Fruit fly (Drosophila melanogaster) whole organism, wandering third instar larva: ENCODE results near the gene Sf3b3.
A peak's percentile ranks its signal among the peaks of the same experiment; 100 is the strongest.

Source experiments
- Abd-B ChIP-seq: fragments of >200 bp; optimal IDR thresholded peaks from 2 replicates; lab custom pipeline; 2017; ENCODE audit warnings: missing biosample characterization, missing genetic modification characterization
- CG32264 ChIP-seq: fragments of 200-800 bp; sonication (Bioruptor generic); optimal IDR thresholded peaks from 2 replicates; lab custom pipeline; 2016; ENCODE audit warnings: missing biosample characterization, missing genetic modification characterization
- CG9705 ChIP-seq: fragments of 200-800 bp; sonication (Bioruptor generic); optimal IDR thresholded peaks from 2 replicates; lab custom pipeline; 2018; ENCODE audit warnings: missing biosample characterization, mild to moderate bottlenecking, missing genetic modification characterization
- CrebA ChIP-seq: fragments of 200-800 bp; sonication (Bioruptor generic); optimal IDR thresholded peaks from 2 replicates; lab custom pipeline; 2016; ENCODE audit warnings: missing biosample characterization, mild to moderate bottlenecking, missing genetic modification characterization, borderline replicate concordance
- Dfd ChIP-seq: fragments of >200 bp; optimal IDR thresholded peaks from 2 replicates; lab custom pipeline; 2017; ENCODE audit warnings: missing biosample characterization, missing genetic modification characterization
- Dif ChIP-seq: fragments of 200-275, 200-300 bp; sonication (Bioruptor generic); optimal IDR thresholded peaks from 2 replicates; lab custom pipeline; 2018; ENCODE audit warnings: missing biosample characterization, missing genetic modification characterization; ENCODE audit not compliant: partially characterized antibody
- GATAd ChIP-seq: sonication (Bioruptor generic); optimal IDR thresholded peaks from 2 replicates; lab custom pipeline; 2016; ENCODE audit warnings: missing biosample characterization, missing genetic modification characterization
- HLH106 ChIP-seq: fragments of 200-800 bp; optimal IDR thresholded peaks from 3 replicates; lab custom pipeline; 2019; ENCODE audit warnings: missing biosample characterization, mild to moderate bottlenecking, missing genetic modification characterization, moderate library complexity
- Hnf4 ChIP-seq: fragments of 200-800 bp; sonication (Bioruptor generic); optimal IDR thresholded peaks from 2 replicates; lab custom pipeline; 2016; ENCODE audit warnings: missing biosample characterization, mild to moderate bottlenecking, missing genetic modification characterization
- Hr78 ChIP-seq: fragments of >200 bp; optimal IDR thresholded peaks from 2 replicates; lab custom pipeline; 2017; ENCODE audit warnings: missing biosample characterization, missing genetic modification characterization
- Jra ChIP-seq: sonication (Bioruptor generic); optimal IDR thresholded peaks from 2 replicates; lab custom pipeline; 2016; ENCODE audit warnings: missing biosample characterization, missing genetic modification characterization
- Mio ChIP-seq: sonication (Bioruptor generic); optimal IDR thresholded peaks from 2 replicates; lab custom pipeline; 2016; ENCODE audit warnings: missing biosample characterization, missing genetic modification characterization
- Myc ChIP-seq: fragments of >200 bp; optimal IDR thresholded peaks from 2 replicates; lab custom pipeline; 2017
- N ChIP-seq: fragments of >200 bp; optimal IDR thresholded peaks from 2 replicates; lab custom pipeline; 2018; ENCODE audit warnings: missing biosample characterization, missing external identifiers, missing genetic modification characterization
- OdsH ChIP-seq: fragments of 200-800 bp; sonication (Bioruptor generic); optimal IDR thresholded peaks from 2 replicates; lab custom pipeline; 2016; ENCODE audit warnings: missing biosample characterization, mild to moderate bottlenecking, missing genetic modification characterization
- Rel ChIP-seq, 2 experiments: fragments of 200-800 bp; sonication (Bioruptor generic) in 1 of 2; optimal IDR thresholded peaks; 2 replicates in 1 of 2; 3 replicates in 1 of 2; lab custom pipeline; 2016 to 2019; ENCODE audit warnings: mild to moderate bottlenecking in 2 of 2, missing biosample characterization in 2 of 2, missing genetic modification characterization in 2 of 2, moderate library complexity in 1 of 2
- Sp1 ChIP-seq: fragments of 200-800 bp; sonication (Bioruptor generic); optimal IDR thresholded peaks from 3 replicates; lab custom pipeline; 2019; ENCODE audit warnings: missing biosample characterization, mild to moderate bottlenecking, missing genetic modification characterization, moderate library complexity
- br ChIP-seq: fragments of 200-800 bp; sonication (Bioruptor generic); optimal IDR thresholded peaks from 2 replicates; lab custom pipeline; 2016; ENCODE audit warnings: missing biosample characterization, missing genetic modification characterization
- brk ChIP-seq: fragments of 200-800 bp; sonication (Bioruptor generic); optimal IDR thresholded peaks from 2 replicates; lab custom pipeline; 2016; ENCODE audit warnings: missing biosample characterization, mild to moderate bottlenecking, missing genetic modification characterization
- dl ChIP-seq, 2 experiments: fragments of 175-275, 200-275 bp in 1 of 2; fragments of 200-275 bp in 1 of 2; sonication (Bioruptor generic); optimal IDR thresholded peaks; lab custom pipeline; 2018; ENCODE audit warnings: mild to moderate bottlenecking in 2 of 2, missing biosample characterization in 2 of 2, missing genetic modification characterization in 2 of 2, moderate library complexity in 2 of 2; ENCODE audit not compliant: partially characterized antibody in 2 of 2, insufficient read depth in 1 of 2
- dsf ChIP-seq: sonication (Bioruptor generic); optimal IDR thresholded peaks from 2 replicates; lab custom pipeline; 2016; ENCODE audit warnings: missing biosample characterization, missing genetic modification characterization, borderline replicate concordance
- ey ChIP-seq: fragments of 200-800 bp; sonication (Bioruptor generic); optimal IDR thresholded peaks from 2 replicates; lab custom pipeline; 2016; ENCODE audit warnings: missing biosample characterization, missing genetic modification characterization
- foxo ChIP-seq, 2 experiments: fragments of 200-800 bp; sonication (Bioruptor generic); optimal IDR thresholded peaks; 2 replicates in 1 of 2; 3 replicates in 1 of 2; lab custom pipeline; 2016 to 2017; ENCODE audit warnings: missing biosample characterization in 2 of 2, missing genetic modification characterization in 2 of 2
- fru ChIP-seq: fragments of 200-800 bp; sonication (Bioruptor generic); optimal IDR thresholded peaks from 3 replicates; lab custom pipeline; 2016; ENCODE audit warnings: missing biosample characterization, mild to moderate bottlenecking, missing genetic modification characterization
- h ChIP-seq: fragments of 200-800 bp; sonication (Bioruptor generic); optimal IDR thresholded peaks from 3 replicates; lab custom pipeline; 2016; ENCODE audit warnings: missing biosample characterization, mild to moderate bottlenecking, missing genetic modification characterization
- lola ChIP-seq: fragments of >200 bp; optimal IDR thresholded peaks from 2 replicates; lab custom pipeline; 2017; ENCODE audit warnings: missing biosample characterization, missing genetic modification characterization
- pan ChIP-seq: fragments of >200 bp; optimal IDR thresholded peaks from 2 replicates; lab custom pipeline; 2017
- psq ChIP-seq: fragments of 200-800 bp; sonication (Bioruptor generic); optimal IDR thresholded peaks from 3 replicates; lab custom pipeline; 2017; ENCODE audit warnings: missing biosample characterization, mild to moderate bottlenecking, missing genetic modification characterization, moderate library complexity
- rgr ChIP-seq: fragments of 200-800 bp; sonication (Bioruptor generic); optimal IDR thresholded peaks from 3 replicates; lab custom pipeline; 2016; ENCODE audit warnings: missing biosample characterization, mild to moderate bottlenecking, missing genetic modification characterization
- sage ChIP-seq: fragments of 200-800 bp; sonication (Bioruptor generic); optimal IDR thresholded peaks from 2 replicates; lab custom pipeline; 2016; ENCODE audit warnings: missing biosample characterization, mild to moderate bottlenecking, missing genetic modification characterization
- sv ChIP-seq: fragments of 200-800 bp; sonication (Bioruptor generic); optimal IDR thresholded peaks from 3 replicates; lab custom pipeline; 2016; ENCODE audit warnings: missing biosample characterization, missing genetic modification characterization
- tai ChIP-seq: sonication (Bioruptor generic); optimal IDR thresholded peaks from 2 replicates; lab custom pipeline; 2016; ENCODE audit warnings: missing biosample characterization, missing genetic modification characterization
- usp ChIP-seq: fragments of >200 bp; optimal IDR thresholded peaks from 2 replicates; lab custom pipeline; 2017; ENCODE audit warnings: missing biosample characterization, missing genetic modification characterization
- woc ChIP-seq: sonication (Bioruptor generic); optimal IDR thresholded peaks from 2 replicates; lab custom pipeline; 2016; ENCODE audit warnings: missing biosample characterization, mild to moderate bottlenecking, missing genetic modification characterization

Sf3b3 gene

DNA sequence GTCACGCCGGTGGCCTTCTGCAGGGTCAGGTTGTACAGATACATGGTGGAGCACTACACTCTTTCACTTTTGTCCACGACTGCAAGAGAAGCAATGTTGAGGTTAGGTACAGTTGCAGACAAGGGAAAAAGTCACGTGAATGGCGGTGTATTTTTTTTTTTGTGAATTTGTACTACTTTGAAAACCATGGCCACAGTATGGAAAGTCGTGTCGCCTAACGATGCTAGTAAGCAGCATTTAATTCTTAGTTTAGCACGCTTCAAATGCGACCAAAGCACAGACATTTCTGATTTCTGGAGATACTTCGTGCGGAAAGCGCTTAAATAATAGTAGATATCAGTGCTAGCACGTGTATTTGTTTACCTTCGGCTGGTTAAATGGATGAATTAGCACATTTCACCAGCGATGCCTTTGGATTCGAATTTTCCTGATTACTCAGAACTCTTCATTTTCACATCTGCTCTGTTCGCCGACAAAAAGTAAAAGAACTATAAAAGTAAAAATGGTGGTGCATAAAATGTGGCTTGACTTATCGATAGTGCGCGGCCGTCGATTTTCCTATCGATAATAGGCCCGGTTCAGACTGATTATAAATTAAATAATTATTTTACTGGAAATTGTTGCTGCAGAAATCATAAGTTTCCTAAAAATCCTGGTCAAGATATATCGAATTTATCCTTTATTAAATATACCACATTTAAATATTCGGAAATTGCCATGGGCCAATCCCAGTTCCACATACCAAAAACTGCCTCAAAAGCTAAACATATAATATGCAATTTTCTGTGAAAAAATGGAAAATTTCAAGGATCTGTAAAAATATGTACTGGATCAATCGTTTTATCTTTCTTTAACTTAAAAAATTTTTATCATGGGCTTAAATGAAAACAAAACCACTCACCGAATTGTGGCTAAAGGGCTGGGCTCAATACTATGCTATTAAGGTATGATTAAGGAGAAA is at the start of gene Sf3b3:
Sf3b3 (minus strand) TSS at position 489 of the 961 bp plus-strand sequence.
- peak in 1 of 2 experiments; percentile 25 for TF ChIP-seq foxo (GFP tag; optimal IDR thresholded peaks at IDR 0.05; lab: Kevin White, UChicago)
- TF ChIP-seq N, result no peak
- no peak for TF ChIP-seq lola
- peak; percentile 46 for TF ChIP-seq HLH106 (tag; lab: Kevin White, UChicago)
- TF ChIP-seq OdsH (GFP tag; lab: Kevin White, UChicago), result peak; percentile 5
- peak; percentile 29 for TF ChIP-seq Sp1
- TF ChIP-seq Rel (GFP tag; optimal IDR thresholded peaks at IDR 0.05; lab: Kevin White, UChicago), result no peak
- peak; percentile 28 for TF ChIP-seq Rel (tag; optimal IDR thresholded peaks at IDR 0.05; lab: Kevin White, UChicago)
- TF ChIP-seq Hnf4, result peak; percentile 26
- no peak for TF ChIP-seq fru (GFP tag; lab: Kevin White, UChicago)
- TF ChIP-seq Myc, result peak; percentile 45
- peak; percentile 57 for TF ChIP-seq woc (GFP tag; lab: Kevin White, UChicago)
- no peak for TF ChIP-seq ey (GFP tag; lab: Kevin White, UChicago)
- no peak for TF ChIP-seq Hr78 (GFP tag; lab: Kevin White, UChicago)
- TF ChIP-seq CG9705 (GFP tag; lab: Kevin White, UChicago), result peak; percentile 13

DNA sequence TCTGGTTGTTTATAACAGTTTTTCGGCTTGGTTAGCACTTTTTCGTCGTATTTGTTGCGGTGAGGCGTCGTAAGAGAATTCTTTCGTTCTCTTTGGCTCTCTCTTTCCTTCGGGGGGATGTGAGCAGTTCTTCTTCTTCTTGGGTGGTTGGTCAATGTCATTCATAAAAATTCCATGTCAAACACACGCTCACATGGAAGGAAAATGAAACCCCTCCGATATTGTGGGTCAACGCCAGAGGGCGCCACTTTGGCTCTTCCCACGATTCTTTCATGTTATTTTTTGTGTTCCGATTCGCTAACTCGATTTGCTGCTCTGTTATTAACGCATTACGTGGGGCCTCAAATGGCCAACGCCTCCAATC is 49.7 kb upstream of the Sf3b3 start:
- TF ChIP-seq GATAd (GFP tag; lab: Kevin White, UChicago), result no peak
- TF ChIP-seq tai (GFP tag; lab: Kevin White, UChicago), result no peak
- TF ChIP-seq Abd-B, result no peak

DNA sequence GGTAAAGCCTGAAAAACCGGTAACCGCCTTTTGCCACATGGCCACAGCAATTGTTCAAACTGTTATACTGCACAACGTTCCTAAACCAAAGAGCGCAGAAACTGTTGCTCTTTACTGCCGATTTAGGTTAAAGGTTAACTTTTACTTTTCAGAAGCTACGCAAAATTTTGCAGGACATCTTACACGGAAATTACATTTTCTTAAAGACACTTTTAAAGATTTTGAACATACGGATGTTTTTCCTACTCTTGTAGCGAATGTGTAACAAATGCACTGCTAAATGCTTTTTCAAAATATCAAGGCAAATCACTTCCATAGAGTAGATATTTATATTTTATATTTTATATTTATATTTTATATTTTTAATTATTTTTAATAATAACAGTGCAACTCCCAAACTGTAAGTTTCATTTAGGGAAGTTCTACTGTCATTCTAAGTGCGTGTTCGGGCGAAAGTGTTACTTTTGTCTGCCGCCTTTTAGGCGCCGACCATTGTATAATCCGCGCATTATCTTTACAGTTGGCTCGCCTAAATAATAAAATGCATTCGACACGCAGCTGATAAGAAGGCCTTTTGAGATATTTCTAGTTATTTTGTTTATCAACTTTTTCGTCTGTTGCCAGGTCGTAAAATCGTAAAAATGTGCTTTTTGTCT is 49.2 kb upstream of the Sf3b3 start:
- TF ChIP-seq sv, result no peak
- no peak for TF ChIP-seq CG32264 (GFP tag; lab: Kevin White, UChicago)
- TF ChIP-seq sage, result no peak
- TF ChIP-seq Mio (GFP tag; lab: Kevin White, UChicago), result no peak
- TF ChIP-seq pan (lab: Kevin White, UChicago), result no peak
- TF ChIP-seq N, result no peak
- no peak for TF ChIP-seq Sp1
- TF ChIP-seq rgr, result no peak
- TF ChIP-seq GATAd (GFP tag; lab: Kevin White, UChicago), result no peak
- TF ChIP-seq lola, result no peak
- TF ChIP-seq Jra, result no peak
- TF ChIP-seq Rel (GFP tag; optimal IDR thresholded peaks at IDR 0.05; lab: Kevin White, UChicago), result no peak
- TF ChIP-seq Rel (tag; optimal IDR thresholded peaks at IDR 0.05; lab: Kevin White, UChicago), result no peak
- TF ChIP-seq Hnf4, result no peak
- TF ChIP-seq usp (GFP tag; lab: Kevin White, UChicago), result no peak
- TF ChIP-seq woc (GFP tag; lab: Kevin White, UChicago), result no peak
- no peak for TF ChIP-seq br
- TF ChIP-seq psq (GFP tag; lab: Kevin White, UChicago), result no peak
- no peak for TF ChIP-seq dsf (GFP tag; lab: Kevin White, UChicago)
- TF ChIP-seq tai (GFP tag; lab: Kevin White, UChicago), result no peak
- TF ChIP-seq CrebA (GFP tag; lab: Kevin White, UChicago), result no peak
- TF ChIP-seq, all 38 proteins: peak for 0

DNA sequence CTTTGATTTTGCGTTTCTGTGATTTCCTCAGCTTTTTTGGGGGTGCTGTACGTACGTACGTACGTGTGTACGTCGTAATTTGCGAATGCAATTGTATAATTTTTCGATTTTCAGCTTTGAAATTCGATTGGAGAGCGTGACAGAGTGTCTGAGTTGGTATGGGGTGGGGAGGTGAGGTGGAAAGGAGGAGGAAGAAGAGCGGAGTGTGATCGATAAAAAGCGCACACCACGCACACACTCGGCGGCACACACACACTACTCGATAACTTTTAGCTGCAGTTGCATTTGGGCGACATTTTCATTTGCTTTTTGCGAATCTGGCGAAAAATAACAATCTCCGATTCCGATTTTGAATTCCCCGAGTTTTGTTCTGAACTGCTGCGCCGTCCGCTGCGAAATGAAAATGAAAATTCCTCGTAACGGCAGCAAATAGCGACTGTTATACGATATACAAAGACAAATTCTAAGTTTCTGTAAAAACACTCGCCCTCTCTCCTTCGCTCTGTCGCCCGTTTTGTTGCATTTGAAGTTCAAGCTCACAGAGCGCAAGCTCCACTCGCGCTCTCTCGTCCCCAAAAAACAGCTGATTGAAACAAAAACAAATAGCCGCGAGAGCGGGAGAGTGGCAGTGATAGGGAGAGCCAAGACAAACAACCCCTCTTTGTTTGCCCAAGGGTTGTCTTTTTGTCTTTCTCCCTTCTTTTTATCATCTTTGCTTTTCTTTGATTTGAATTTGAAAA is 48.5 kb upstream of the Sf3b3 start, which contains the start of gene CG13907:
CG13907 (minus strand) TSS at position 518 of the 740 bp plus-strand sequence.
- TF ChIP-seq Rel (GFP tag; optimal IDR thresholded peaks at IDR 0.05; lab: Kevin White, UChicago), result no peak
- TF ChIP-seq Rel (tag; optimal IDR thresholded peaks at IDR 0.05; lab: Kevin White, UChicago), result no peak
- no peak for TF ChIP-seq Myc
- no peak for TF ChIP-seq sage
- TF ChIP-seq brk (GFP tag; lab: Kevin White, UChicago), result no peak
- TF ChIP-seq Dif (GFP tag; lab: Kevin White, UChicago), result peak; percentile 83
- peak; percentile 77 to 82 for TF ChIP-seq dl (GFP tag; optimal IDR thresholded peaks at IDR 0.05; lab: Kevin White, UChicago; ENCODE audit: insufficient read depth in 1 of 2, partially characterized antibody in 2 of 2)
- no peak for TF ChIP-seq Dfd (GFP tag; lab: Kevin White, UChicago)
- no peak for TF ChIP-seq dsf (GFP tag; lab: Kevin White, UChicago)
- TF ChIP-seq rgr, result peak; percentile 31
- no peak for TF ChIP-seq h
- no peak for TF ChIP-seq br
- no peak for TF ChIP-seq usp (GFP tag; lab: Kevin White, UChicago)
- no peak for TF ChIP-seq fru (GFP tag; lab: Kevin White, UChicago)
- TF ChIP-seq Hnf4, result peak; percentile 30
- TF ChIP-seq Abd-B, result no peak
